Worm (Caenorhabditis elegans) whole organism, L3 larva: ENCODE data around the gene T22F3.7.

Experiments used
- ZK546.5 ChIP-seq: sonication (generic microtip); optimal IDR thresholded peaks from 2 replicates; lab custom pipeline; 2017; ENCODE audit warnings: missing biosample characterization, missing genetic modification characterization
- aly-2 ChIP-seq: fragments of 150-350 bp; optimal IDR thresholded peaks from 2 replicates; lab custom pipeline; 2014; ENCODE audit warnings: missing biosample characterization, missing genetic modification characterization
- daf-12 ChIP-seq: fragments of 150-350 bp; optimal IDR thresholded peaks from 2 replicates; lab custom pipeline; 2014; ENCODE audit warnings: missing biosample characterization, missing genetic modification reagents, missing genetic modification characterization
- elt-1 ChIP-seq: fragments of 150-350 bp; optimal IDR thresholded peaks from 2 replicates; lab custom pipeline; 2014; ENCODE audit warnings: missing biosample characterization, missing genetic modification characterization
- elt-3 ChIP-seq, 3 experiments: fragments of 150-350 bp in 1 of 3; sonication (generic microtip) in 2 of 3; optimal IDR thresholded peaks; 2 replicates in 2 of 3; 4 replicates in 1 of 3; lab custom pipeline; 2014 to 2017; ENCODE audit warnings: missing biosample characterization in 3 of 3, missing genetic modification characterization in 3 of 3
- fos-1 ChIP-seq: fragments of 150-350 bp; optimal IDR thresholded peaks from 2 replicates; lab custom pipeline; 2014; ENCODE audit warnings: missing biosample characterization, missing genetic modification characterization
- jun-1 ChIP-seq: fragments of 150-350 bp; optimal IDR thresholded peaks from 2 replicates; lab custom pipeline; 2014; ENCODE audit warnings: missing biosample characterization, missing genetic modification reagents, missing genetic modification characterization
- nhr-11 ChIP-seq: fragments of 150-350 bp; optimal IDR thresholded peaks from 2 replicates; lab custom pipeline; 2014; ENCODE audit warnings: missing biosample characterization, missing genetic modification characterization
- nhr-237 ChIP-seq: fragments of 150-350 bp; optimal IDR thresholded peaks from 2 replicates; lab custom pipeline; 2014; ENCODE audit warnings: missing biosample characterization, missing genetic modification characterization
- nhr-28 ChIP-seq: fragments of 150-350 bp; optimal IDR thresholded peaks from 2 replicates; lab custom pipeline; 2014; ENCODE audit warnings: missing biosample characterization, missing genetic modification characterization
- nhr-77 ChIP-seq: fragments of 150-350 bp; optimal IDR thresholded peaks from 2 replicates; lab custom pipeline; 2014; ENCODE audit warnings: missing biosample characterization, missing genetic modification characterization
- pqm-1 ChIP-seq: fragments of 150-350 bp; optimal IDR thresholded peaks from 2 replicates; lab custom pipeline; 2017; ENCODE audit warnings: missing biosample characterization, missing genetic modification characterization, inconsistent platforms
- ztf-11 ChIP-seq: fragments of 150-350 bp; optimal IDR thresholded peaks from 2 replicates; lab custom pipeline; 2014; ENCODE audit warnings: missing biosample characterization, missing genetic modification characterization

- no peak for TF ChIP-seq ZK546.5 (tag; lab: Kevin White, UChicago)
- no peak for TF ChIP-seq jun-1 (tag; lab: Kevin White, UChicago)
- TF ChIP-seq nhr-237 = no peak
- TF ChIP-seq ztf-11 (tag; lab: Kevin White, UChicago) = no peak
- TF ChIP-seq nhr-11 = no peak
- TF ChIP-seq aly-2 (tag; lab: Kevin White, UChicago) = no peak
- no peak for TF ChIP-seq nhr-77 (tag; lab: Kevin White, UChicago)
- TF ChIP-seq daf-12 (tag; lab: Kevin White, UChicago) = no peak
- no peak for TF ChIP-seq elt-3 (tag; optimal IDR thresholded peaks at IDR 0.05; lab: Kevin White, UChicago)
- no peak for TF ChIP-seq pqm-1 (tag; lab: Kevin White, UChicago)
- no peak for TF ChIP-seq elt-1
- TF ChIP-seq nhr-28 (tag; lab: Kevin White, UChicago) = no peak
- no peak for TF ChIP-seq fos-1
Measured at ce11 chrV:3555986-3556385, 44.5 kb downstream of the T22F3.7 start, which contains the start of gene grl-30.
